Worm (Caenorhabditis elegans): ENCODE results near the gene mig-6.

mig-6 gene

ce11 chrV:7820270-7820669, 6.7 kb upstream of the mig-6 start, which contains the start of gene lbp-4 (continued):
- TF ChIP-seq die-1 (tag; optimal IDR thresholded peaks at IDR 0.05) (no peak), akir-1 (GFP tag; optimal IDR thresholded peaks at IDR 0.05) (no peak), tbp1 (GFP tag; optimal IDR thresholded peaks at IDR 0.05) (no peak), ceh-27 (GFP tag; optimal IDR thresholded peaks at IDR 0.05) (peak; percentile 15), snpc-1.3 (tag; optimal IDR thresholded peaks at IDR 0.05; ENCODE audit: insufficient read depth) (no peak), sdz-38 (tag; optimal IDR thresholded peaks at IDR 0.05) (no peak), nhr-27 (tag; optimal IDR thresholded peaks at IDR 0.05) (no peak), dpl-1 (GFP tag; optimal IDR thresholded peaks at IDR 0.05) (no peak), cebp-1 (GFP tag; IDR thresholded peaks at IDR 0.05) (no peak), cebp-1 (tag; optimal IDR thresholded peaks at IDR 0.05) (no peak), nhr-80 (tag; optimal IDR thresholded peaks at IDR 0.05) (peak; percentile 74), attf-3 (GFP tag; conservative IDR thresholded peaks at IDR 0.05) (no peak), madf-8 (GFP tag; conservative IDR thresholded peaks at IDR 0.05) (no peak), nfyb-1 (GFP tag; IDR thresholded peaks at IDR 0.05) (no peak), D2030.7 (GFP tag; IDR thresholded peaks at IDR 0.05) (no peak), zim-3 (tag; optimal IDR thresholded peaks at IDR 0.05) (no peak), unc-130 (GFP tag; optimal IDR thresholded peaks at IDR 0.05) (no peak), ceh-40 (GFP tag; IDR thresholded peaks at IDR 0.05) (no peak), attf-5 (GFP tag; optimal IDR thresholded peaks at IDR 0.05) (peak; percentile 55), tlf-1 (GFP tag; optimal IDR thresholded peaks at IDR 0.05) (no peak), let-526 (GFP tag; IDR thresholded peaks at IDR 0.05) (no peak), gei-17 (GFP tag; optimal IDR thresholded peaks at IDR 0.05) (no peak), ztf-6 (GFP tag; IDR thresholded peaks at IDR 0.05) (no peak), ekl-4 (GFP tag; IDR thresholded peaks at IDR 0.05) (no peak), ets-4 (GFP tag; optimal IDR thresholded peaks at IDR 0.05) (no peak), F49E8.2 (tag; optimal IDR thresholded peaks at IDR 0.05; ENCODE audit: insufficient read depth) (no peak), ztf-26 (tag; optimal IDR thresholded peaks at IDR 0.05) (no peak), dpff-1 (tag; optimal IDR thresholded peaks at IDR 0.05) (no peak), nhr-90 (tag; optimal IDR thresholded peaks at IDR 0.05) (no peak), T26A5.8 (tag; optimal IDR thresholded peaks at IDR 0.05) (no peak), snpc-3.4 (tag; optimal IDR thresholded peaks at IDR 0.05) (no peak), ztf-22 (GFP tag; optimal IDR thresholded peaks at IDR 0.05) (no peak), mcd-1 (GFP tag; IDR thresholded peaks at IDR 0.05) (peak; percentile 65; the same call in 1 of the 2 replicates), madf-6 (GFP tag; IDR thresholded peaks at IDR 0.05) (no peak), lsl-1 (GFP tag; optimal IDR thresholded peaks at IDR 0.05) (peak; percentile 30), hlh-26 (GFP tag; conservative IDR thresholded peaks at IDR 0.05) (no peak), madf-3 (GFP tag; IDR thresholded peaks at IDR 0.05) (no peak), K11D2.4 (GFP tag; IDR thresholded peaks at IDR 0.05) (no peak), lin-35 (GFP tag; optimal IDR thresholded peaks at IDR 0.05) (no peak), bed-1 (GFP tag; IDR thresholded peaks at IDR 0.05) (no peak)

- TF ChIP-seq ztf-26 (tag; optimal IDR thresholded peaks at IDR 0.05): no peak
- no peak for TF ChIP-seq rpc-1 (optimal IDR thresholded peaks at IDR 0.05)
- no peak for TF ChIP-seq rpc-1 (tag; optimal IDR thresholded peaks at IDR 0.05)
- TF ChIP-seq mcd-1 (GFP tag; IDR thresholded peaks at IDR 0.05): no peak
- no peak for TF ChIP-seq ztf-22 (GFP tag; optimal IDR thresholded peaks at IDR 0.05)
- no peak for TF ChIP-seq dpl-1 (GFP tag; optimal IDR thresholded peaks at IDR 0.05)
- TF ChIP-seq lin-54 (GFP tag; optimal IDR thresholded peaks at IDR 0.05): no peak
- TF ChIP-seq pha-4 (tag; optimal IDR thresholded peaks at IDR 0.05): no peak
- no peak for TF ChIP-seq mes-4 (tag; optimal IDR thresholded peaks at IDR 0.05)
- TF ChIP-seq lsl-1 (GFP tag; optimal IDR thresholded peaks at IDR 0.05): no peak
- no peak for TF ChIP-seq rcor-1 (GFP tag; IDR thresholded peaks at IDR 0.05)
- no peak for TF ChIP-seq F39B2.1 (GFP tag; IDR thresholded peaks at IDR 0.05)
- TF ChIP-seq Y53F4B.3 (GFP tag; IDR thresholded peaks at IDR 0.05): no peak
- no peak for TF ChIP-seq nhr-90 (tag; optimal IDR thresholded peaks at IDR 0.05)
- no peak for TF ChIP-seq hlh-26 (GFP tag; conservative IDR thresholded peaks at IDR 0.05)
- TF ChIP-seq sea-2 (GFP tag; IDR thresholded peaks at IDR 0.05): no peak
Observed at ce11 chrV:7822655-7823054, 4.4 kb upstream of the mig-6 start.

Measured in whole organism, young adult.